Fruit fly (Drosophila melanogaster): ENCODE measurements around the gene CG9175.

DNA sequence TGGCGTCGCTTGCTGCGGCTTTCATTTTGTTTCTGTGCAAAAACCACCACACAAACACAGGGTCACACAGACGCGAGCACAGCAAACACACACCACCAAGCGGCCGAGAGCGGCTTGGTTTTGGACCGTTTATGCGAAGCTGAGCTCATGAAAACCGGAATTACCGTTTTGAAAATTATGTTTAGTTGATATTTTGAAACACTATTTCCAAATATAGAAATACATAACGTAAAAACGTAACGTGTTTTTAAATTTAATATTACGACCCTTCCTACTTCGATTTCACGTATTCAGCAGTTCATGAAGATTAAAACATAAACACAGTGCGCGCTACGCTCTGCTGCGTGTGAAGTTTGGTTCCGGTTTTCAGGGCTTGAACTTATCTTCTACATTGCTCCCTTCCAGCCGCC, 47.5 kb downstream of the CG9175 start:
- peak; percentile 97 for TF ChIP-seq Sp1 (GFP tag; optimal IDR thresholded peaks at IDR 0.05)
- no peak for TF ChIP-seq brk (GFP tag; optimal IDR thresholded peaks at IDR 0.05)
